Worm (Caenorhabditis elegans) whole organism, L1 larva: ENCODE results near the gene C16D9.8.

Source experiments
- C16A3.4 ChIP-seq: fragments of 150-350 bp; optimal IDR thresholded peaks from 2 replicates; lab custom pipeline; 2014; ENCODE audit warnings: missing biosample characterization, missing genetic modification characterization
- C34B4.2 ChIP-seq: sonication (generic microtip); optimal IDR thresholded peaks from 2 replicates; lab custom pipeline; 2017; ENCODE audit warnings: mild to moderate bottlenecking, missing genetic modification characterization, missing compliant biosample characterization
- aha-1 ChIP-seq: fragments of 150-350 bp; optimal IDR thresholded peaks from 2 replicates; lab custom pipeline; 2014; ENCODE audit warnings: missing biosample characterization, missing genetic modification characterization
- aly-2 ChIP-seq: fragments of 150-350 bp; optimal IDR thresholded peaks from 2 replicates; lab custom pipeline; 2014; ENCODE audit warnings: missing biosample characterization, missing genetic modification characterization
- blmp-1 ChIP-seq: fragments of 150-350 bp; optimal IDR thresholded peaks from 2 replicates; lab custom pipeline; 2014; ENCODE audit warnings: missing biosample characterization, missing genetic modification characterization
- ceh-8 ChIP-seq: fragments of 200-800 bp; sonication (Bioruptor generic); optimal IDR thresholded peaks from 2 replicates; lab custom pipeline; 2018; ENCODE audit warnings: mild to moderate bottlenecking, missing genetic modification characterization, moderate library complexity, missing compliant biosample characterization
- ceh-82 ChIP-seq, 3 experiments: fragments of 150-350 bp in 1 of 3; sonication (generic microtip) in 2 of 3; optimal IDR thresholded peaks; 2 replicates each; lab custom pipeline; 2014 to 2017; ENCODE audit warnings: missing biosample characterization in 3 of 3, missing genetic modification characterization in 3 of 3
- ceh-88 ChIP-seq: fragments of 200-800 bp; sonication (Bioruptor generic); IDR thresholded peaks from 2 replicates; pipeline ENCODE4 v1.3.6; 2022; ENCODE audit warnings: missing genetic modification characterization, missing compliant biosample characterization
- ceh-90 ChIP-seq: sonication (generic microtip); optimal IDR thresholded peaks from 2 replicates; lab custom pipeline; 2016; ENCODE audit warnings: missing genetic modification characterization, missing compliant biosample characterization
- dsc-1 ChIP-seq: sonication (generic microtip); optimal IDR thresholded peaks from 2 replicates; lab custom pipeline; 2016; ENCODE audit warnings: mild to moderate bottlenecking, missing genetic modification characterization, missing compliant biosample characterization
- efl-1 ChIP-seq, 4 experiments: fragments of 150-350 bp; optimal IDR thresholded peaks in 3 of 4; peaks in 1 of 4; 1 replicate in 1 of 4; 2 replicates in 3 of 4; lab custom pipeline; 2014; ENCODE audit warnings: missing biosample characterization in 2 of 4, missing genetic modification characterization in 2 of 4, missing genetic modification reagents in 2 of 4
- elt-2 ChIP-seq: sonication (generic microtip); optimal IDR thresholded peaks from 2 replicates; lab custom pipeline; 2016; ENCODE audit warnings: missing genetic modification characterization, mild to moderate bottlenecking, inconsistent platforms, missing compliant biosample characterization, missing genetic modification reagents
- elt-3 ChIP-seq, 6 experiments: fragments of 150-350 bp in 1 of 6; sonication (generic microtip); optimal IDR thresholded peaks; 2 replicates each; lab custom pipeline; 2017 to 2018; ENCODE audit warnings: missing biosample characterization in 6 of 6, missing genetic modification characterization in 6 of 6, inconsistent platforms in 1 of 6
- ets-5 ChIP-seq: fragments of 200-800 bp; sonication (Bioruptor generic); IDR thresholded peaks from 2 replicates; pipeline ENCODE4 v1.3.6; 2022; ENCODE audit warnings: missing genetic modification characterization, missing compliant biosample characterization
- fkh-10 ChIP-seq: sonication (generic microtip); optimal IDR thresholded peaks from 2 replicates; lab custom pipeline; 2017; ENCODE audit warnings: missing biosample characterization, missing genetic modification reagents, missing genetic modification characterization
- fkh-4 ChIP-seq: sonication (generic microtip); optimal IDR thresholded peaks from 2 replicates; lab custom pipeline; 2016; ENCODE audit warnings: missing compliant biosample characterization, missing genetic modification characterization, borderline replicate concordance
- fkh-8 ChIP-seq: sonication (generic microtip); optimal IDR thresholded peaks from 2 replicates; lab custom pipeline; 2016; ENCODE audit warnings: mild to moderate bottlenecking, missing genetic modification characterization, missing compliant biosample characterization
- hlh-17 ChIP-seq: fragments of 200-800 bp; sonication (Bioruptor generic); optimal IDR thresholded peaks from 2 replicates; lab custom pipeline; 2018; ENCODE audit warnings: missing genetic modification characterization, mild to moderate bottlenecking, missing compliant biosample characterization, moderate library complexity, borderline replicate concordance
- hpl-2 ChIP-seq: fragments of 150-350 bp; optimal IDR thresholded peaks from 2 replicates; lab custom pipeline; 2014; ENCODE audit warnings: missing biosample characterization, missing genetic modification reagents, missing genetic modification characterization
- jun-1 ChIP-seq: fragments of 150-350 bp; optimal IDR thresholded peaks from 2 replicates; lab custom pipeline; 2014; ENCODE audit warnings: missing biosample characterization, missing genetic modification reagents, missing genetic modification characterization
- lin-13 ChIP-seq: fragments of 150-350 bp; optimal IDR thresholded peaks from 2 replicates; lab custom pipeline; 2014; ENCODE audit warnings: missing biosample characterization, missing genetic modification reagents, missing genetic modification characterization
- lsy-2 ChIP-seq, 2 experiments: fragments of 150-350 bp; optimal IDR thresholded peaks; 2 replicates each; lab custom pipeline; 2014; ENCODE audit warnings: missing biosample characterization in 2 of 2, missing genetic modification characterization in 2 of 2
- mdl-1 ChIP-seq, 2 experiments: fragments of 150-350 bp; optimal IDR thresholded peaks; 2 replicates each; lab custom pipeline; 2014 to 2017; ENCODE audit warnings: missing biosample characterization in 2 of 2, missing genetic modification characterization in 2 of 2, inconsistent platforms in 1 of 2
- mep-1 ChIP-seq: fragments of 150-350 bp; optimal IDR thresholded peaks from 2 replicates; lab custom pipeline; 2014; ENCODE audit warnings: missing biosample characterization, missing genetic modification characterization
- nhr-71 ChIP-seq: sonication (generic microtip); optimal IDR thresholded peaks from 2 replicates; lab custom pipeline; 2016; ENCODE audit warnings: mild to moderate bottlenecking, missing genetic modification characterization, moderate library complexity, missing compliant biosample characterization
- pag-3 ChIP-seq: sonication (generic microtip); optimal IDR thresholded peaks from 2 replicates; lab custom pipeline; 2017; ENCODE audit warnings: missing genetic modification characterization, mild to moderate bottlenecking, missing compliant biosample characterization, antibody characterized with exemption, borderline replicate concordance; ENCODE audit not compliant: insufficient read depth
- skn-1 ChIP-seq: fragments of 150-350 bp; optimal IDR thresholded peaks from 2 replicates; lab custom pipeline; 2014; ENCODE audit warnings: missing biosample characterization, missing genetic modification characterization
- snu-23 ChIP-seq: sonication (generic microtip); optimal IDR thresholded peaks from 2 replicates; lab custom pipeline; 2016; ENCODE audit warnings: missing genetic modification characterization, missing compliant biosample characterization
- sup-37 ChIP-seq: fragments of 200-800 bp; sonication (Bioruptor generic); optimal IDR thresholded peaks from 2 replicates; lab custom pipeline; 2018; ENCODE audit warnings: mild to moderate bottlenecking, missing genetic modification characterization, missing compliant biosample characterization
- swsn-7 ChIP-seq: sonication (generic microtip); optimal IDR thresholded peaks from 2 replicates; lab custom pipeline; 2016; ENCODE audit warnings: missing genetic modification characterization, missing compliant biosample characterization
- unc-30 ChIP-seq: sonication (generic microtip); optimal IDR thresholded peaks from 2 replicates; lab custom pipeline; 2017; ENCODE audit warnings: missing biosample characterization, missing genetic modification characterization
- unc-98 ChIP-seq: fragments of 200-800 bp; sonication (Bioruptor generic); IDR thresholded peaks from 2 replicates; pipeline ENCODE4 v1.3.6; 2022; ENCODE audit warnings: missing genetic modification characterization, missing compliant biosample characterization
- vab-15 ChIP-seq: sonication (generic microtip); optimal IDR thresholded peaks from 2 replicates; lab custom pipeline; 2017; ENCODE audit warnings: missing genotype, mild to moderate bottlenecking, missing genetic modification characterization, missing compliant biosample characterization
- xbp-1 ChIP-seq: sonication (generic microtip); optimal IDR thresholded peaks from 2 replicates; lab custom pipeline; 2016; ENCODE audit warnings: missing genetic modification characterization, missing compliant biosample characterization

Gene C16D9.8

ce11 chrV:8247311-8248105 is 15.9 kb downstream of the C16D9.8 start (continued):
- TF ChIP-seq fkh-4 (tag; lab: Kevin White, UChicago) (peak; percentile 18), unc-98 (GFP tag; lab: Robert Waterston, UW) (no peak), vab-15 (tag; lab: Kevin White, UChicago) (no peak), dsc-1 (tag; lab: Kevin White, UChicago) (peak; percentile 67), fkh-10 (GFP tag; lab: Kevin White, UChicago) (no peak), nhr-71 (tag; lab: Kevin White, UChicago) (peak; percentile 90), hlh-17 (GFP tag; lab: Kevin White, UChicago) (no peak), efl-1 (optimal IDR thresholded peaks at IDR 0.05; lab: Kevin White, UChicago) (peak; percentile 38 to 66), efl-1 (GFP tag; optimal IDR thresholded peaks at IDR 0.05 in 1 of 2; lab: Kevin White, UChicago) (peak in 1 of 2 experiments; percentile 97), skn-1 (tag; lab: Kevin White, UChicago) (no peak), blmp-1 (tag; lab: Kevin White, UChicago) (no peak), ceh-8 (GFP tag; lab: Kevin White, UChicago) (no peak), xbp-1 (tag; lab: Kevin White, UChicago) (peak; percentile 62), ets-5 (GFP tag; lab: Robert Waterston, UW) (no peak), lin-13 (peak; percentile 61), sup-37 (GFP tag; lab: Kevin White, UChicago) (peak; percentile 34), lsy-2 (tag; optimal IDR thresholded peaks at IDR 0.05; lab: Kevin White, UChicago) (peak; percentile 18 to 70), mep-1 (peak; percentile 68), C34B4.2 (no peak), ceh-88 (GFP tag; lab: Robert Waterston, UW) (no peak), pag-3 (tag; lab: Kevin White, UChicago) (no peak), fkh-8 (tag; lab: Kevin White, UChicago) (no peak), swsn-7 (tag; lab: Kevin White, UChicago) (peak; percentile 86), aly-2 (peak; percentile 73), hpl-2 (peak; percentile 54), aha-1 (tag; lab: Kevin White, UChicago) (peak; percentile 24), elt-3 (tag; optimal IDR thresholded peaks at IDR 0.05; lab: Kevin White, UChicago) (peak in 3 of 6 experiments; percentile 50 to 76 (median 67)), mdl-1 (tag; optimal IDR thresholded peaks at IDR 0.05; lab: Kevin White, UChicago) (peak in 1 of 2 experiments; percentile 9), ceh-90 (tag; lab: Kevin White, UChicago) (no peak), unc-30 (tag; lab: Kevin White, UChicago) (no peak), C16A3.4 (tag; lab: Kevin White, UChicago) (peak; percentile 13), ceh-82 (tag; optimal IDR thresholded peaks at IDR 0.05; lab: Kevin White, UChicago) (peak; percentile 47 to 55 (median 54)), snu-23 (GFP tag; lab: Kevin White, UChicago) (peak; percentile 81)

DNA sequence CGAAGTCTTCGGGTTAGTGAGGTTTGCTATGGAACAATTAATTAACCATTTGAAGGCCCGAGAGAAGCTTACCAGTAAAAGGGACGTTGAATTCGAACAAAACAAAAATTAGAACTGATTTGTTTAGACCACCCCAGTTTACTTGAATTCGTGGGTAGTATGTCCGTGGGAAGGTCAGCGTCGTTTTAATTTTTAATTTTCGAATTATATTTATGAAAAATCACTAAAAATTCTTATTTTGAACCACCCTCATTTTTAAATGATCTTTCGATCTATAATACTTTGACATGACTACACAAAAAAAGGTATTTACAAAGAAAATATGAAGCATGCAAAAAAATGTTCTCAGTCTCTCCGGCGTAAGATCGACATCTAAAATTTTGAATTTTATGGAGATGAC is 17.9 kb downstream of the C16D9.8 start, which contains the start of gene C16D9.5:
C16D9.5 (minus strand) TSS at position 101 of the 400 bp plus-strand sequence.
- no peak for TF ChIP-seq jun-1
- TF ChIP-seq unc-30 (tag; lab: Kevin White, UChicago): no peak
- TF ChIP-seq elt-2 (tag; lab: Kevin White, UChicago): no peak

ce11 chrV:8243201-8243600 is 20.2 kb downstream of the C16D9.8 start:
- peak; percentile 45 for TF ChIP-seq elt-2 (tag; lab: Kevin White, UChicago)
- TF ChIP-seq vab-15 (tag; lab: Kevin White, UChicago): no peak
- no peak for TF ChIP-seq nhr-71 (tag; lab: Kevin White, UChicago)
